Fruit fly (Drosophila melanogaster) whole organism, pupa: ENCODE results near the gene Rab23.

Experiments
- CG14655 ChIP-seq: fragments of 200-800 bp; sonication (Bioruptor generic); optimal IDR thresholded peaks from 3 replicates; lab custom pipeline; 2017; ENCODE audit warnings: mild to moderate bottlenecking, missing biosample characterization, missing genetic modification reagents, missing genetic modification characterization
- CG34367 ChIP-seq: fragments of 200-800 bp; sonication (Bioruptor generic); optimal IDR thresholded peaks from 2 replicates; lab custom pipeline; 2018; ENCODE audit warnings: missing biosample characterization, mild to moderate bottlenecking, missing genetic modification characterization
- CG9948 ChIP-seq: fragments of 200-800 bp; sonication (Bioruptor generic); optimal IDR thresholded peaks from 2 replicates; lab custom pipeline; 2018; ENCODE audit warnings: missing biosample characterization, mild to moderate bottlenecking, missing genetic modification characterization, moderate library complexity
- EcR ChIP-seq: fragments of 200-800 bp; sonication (Bioruptor generic); optimal IDR thresholded peaks from 3 replicates; lab custom pipeline; 2019; ENCODE audit warnings: missing biosample characterization, missing genetic modification characterization, mild to moderate bottlenecking, moderate library complexity, missing genetic modification reagents
- Ets98B ChIP-seq: fragments of 200-800 bp; sonication (Bioruptor generic); IDR thresholded peaks from 2 replicates; pipeline ENCODE4 v1.3.6; 2022; ENCODE audit warnings: missing biosample characterization, missing genetic modification characterization
- fd96Ca ChIP-seq: fragments of 200-800 bp; sonication (Bioruptor generic); IDR thresholded peaks from 3 replicates; pipeline ENCODE4 v1.3.6; 2022; ENCODE audit warnings: missing biosample characterization, missing genetic modification characterization
- rn ChIP-seq: fragments of 200-800 bp; sonication (Bioruptor generic); IDR thresholded peaks from 2 replicates; pipeline ENCODE4 v1.3.6; 2022; ENCODE audit warnings: missing biosample characterization, missing genetic modification characterization

dm6 chr3R:5689626-5690025 lies 4.4 kb upstream of the Rab23 start:
- TF ChIP-seq rn (GFP tag; lab: Robert Waterston, UW) = no peak
- no peak for TF ChIP-seq EcR (GFP tag; lab: Kevin White, UChicago)
- TF ChIP-seq fd96Ca (GFP tag; lab: Robert Waterston, UW) = no peak
- TF ChIP-seq CG14655 (GFP tag; lab: Kevin White, UChicago) = no peak
- no peak for TF ChIP-seq Ets98B (GFP tag; lab: Robert Waterston, UW)
- TF ChIP-seq CG34367 (tag; lab: Kevin White, UChicago) = no peak
- no peak for TF ChIP-seq CG9948 (tag; lab: Kevin White, UChicago)
